Worm (Caenorhabditis elegans) whole organism, L1 larva: ENCODE results near the gene rpap-3.

ENCODE experiments used
- C04F5.9 ChIP-seq: sonication (generic microtip); optimal IDR thresholded peaks from 2 replicates; lab custom pipeline; 2016; ENCODE audit warnings: missing genetic modification characterization, missing compliant biosample characterization
- C16A3.4 ChIP-seq: fragments of 150-350 bp; optimal IDR thresholded peaks from 2 replicates; lab custom pipeline; 2014; ENCODE audit warnings: missing biosample characterization, missing genetic modification characterization
- C34B4.2 ChIP-seq: sonication (generic microtip); optimal IDR thresholded peaks from 2 replicates; lab custom pipeline; 2017; ENCODE audit warnings: mild to moderate bottlenecking, missing genetic modification characterization, missing compliant biosample characterization
- F16B12.6 ChIP-seq: fragments of 150-350 bp; optimal IDR thresholded peaks from 2 replicates; lab custom pipeline; 2014; ENCODE audit warnings: missing biosample characterization, missing genetic modification characterization
- Y116A8C.19 ChIP-seq: sonication (generic microtip); optimal IDR thresholded peaks from 2 replicates; lab custom pipeline; 2016; ENCODE audit warnings: missing compliant biosample characterization, missing genetic modification characterization, borderline replicate concordance
- alr-1 ChIP-seq: fragments of 200-800 bp; sonication (Bioruptor generic); optimal IDR thresholded peaks from 2 replicates; lab custom pipeline; 2018; ENCODE audit warnings: borderline replicate concordance, mild to moderate bottlenecking, missing genetic modification characterization, missing compliant biosample characterization
- aly-2 ChIP-seq: fragments of 150-350 bp; optimal IDR thresholded peaks from 2 replicates; lab custom pipeline; 2014; ENCODE audit warnings: missing biosample characterization, missing genetic modification characterization
- ceh-63 ChIP-seq: fragments of 200-800 bp; sonication (Bioruptor generic); optimal IDR thresholded peaks from 2 replicates; lab custom pipeline; 2018; ENCODE audit warnings: mild to moderate bottlenecking, missing genetic modification characterization, missing compliant biosample characterization
- ceh-90 ChIP-seq: sonication (generic microtip); optimal IDR thresholded peaks from 2 replicates; lab custom pipeline; 2016; ENCODE audit warnings: missing genetic modification characterization, missing compliant biosample characterization
- dpl-1 ChIP-seq, 3 experiments: fragments of 150-350 bp in 2 of 3; sonication (generic microtip) in 1 of 3; optimal IDR thresholded peaks; 2 replicates each; lab custom pipeline; 2014 to 2017; ENCODE audit warnings: missing biosample characterization in 3 of 3, missing genetic modification characterization in 3 of 3, missing genetic modification reagents in 3 of 3
- dsc-1 ChIP-seq: sonication (generic microtip); optimal IDR thresholded peaks from 2 replicates; lab custom pipeline; 2016; ENCODE audit warnings: mild to moderate bottlenecking, missing genetic modification characterization, missing compliant biosample characterization
- efl-1 ChIP-seq, 4 experiments: fragments of 150-350 bp; optimal IDR thresholded peaks in 3 of 4; peaks in 1 of 4; 1 replicate in 1 of 4; 2 replicates in 3 of 4; lab custom pipeline; 2014; ENCODE audit warnings: missing biosample characterization in 2 of 4, missing genetic modification characterization in 2 of 4, missing genetic modification reagents in 2 of 4
- elt-2 ChIP-seq: sonication (generic microtip); optimal IDR thresholded peaks from 2 replicates; lab custom pipeline; 2016; ENCODE audit warnings: missing genetic modification characterization, mild to moderate bottlenecking, inconsistent platforms, missing compliant biosample characterization, missing genetic modification reagents
- elt-3 ChIP-seq, 6 experiments: fragments of 150-350 bp in 1 of 6; sonication (generic microtip); optimal IDR thresholded peaks; 2 replicates each; lab custom pipeline; 2017 to 2018; ENCODE audit warnings: missing biosample characterization in 6 of 6, missing genetic modification characterization in 6 of 6, inconsistent platforms in 1 of 6
- ets-5 ChIP-seq: fragments of 200-800 bp; sonication (Bioruptor generic); IDR thresholded peaks from 2 replicates; pipeline ENCODE4 v1.3.6; 2022; ENCODE audit warnings: missing genetic modification characterization, missing compliant biosample characterization
- fkh-10 ChIP-seq: sonication (generic microtip); optimal IDR thresholded peaks from 2 replicates; lab custom pipeline; 2017; ENCODE audit warnings: missing biosample characterization, missing genetic modification reagents, missing genetic modification characterization
- fkh-4 ChIP-seq: sonication (generic microtip); optimal IDR thresholded peaks from 2 replicates; lab custom pipeline; 2016; ENCODE audit warnings: missing compliant biosample characterization, missing genetic modification characterization, borderline replicate concordance
- fos-1 ChIP-seq: fragments of 150-350 bp; optimal IDR thresholded peaks from 2 replicates; lab custom pipeline; 2014; ENCODE audit warnings: missing biosample characterization, missing genetic modification characterization
- hlh-17 ChIP-seq: fragments of 200-800 bp; sonication (Bioruptor generic); optimal IDR thresholded peaks from 2 replicates; lab custom pipeline; 2018; ENCODE audit warnings: missing genetic modification characterization, mild to moderate bottlenecking, missing compliant biosample characterization, moderate library complexity, borderline replicate concordance
- hpl-2 ChIP-seq: fragments of 150-350 bp; optimal IDR thresholded peaks from 2 replicates; lab custom pipeline; 2014; ENCODE audit warnings: missing biosample characterization, missing genetic modification reagents, missing genetic modification characterization
- irx-1 ChIP-seq: sonication (generic microtip); optimal IDR thresholded peaks from 2 replicates; lab custom pipeline; 2016; ENCODE audit warnings: missing genetic modification characterization, missing compliant biosample characterization
- lin-14 ChIP-seq: fragments of 200-800 bp; sonication (Bioruptor generic); optimal IDR thresholded peaks from 2 replicates; lab custom pipeline; 2018; ENCODE audit warnings: mild to moderate bottlenecking, missing genetic modification characterization, moderate library complexity, missing compliant biosample characterization
- lin-15B ChIP-seq: fragments of 150-350 bp; sonication (generic microtip); optimal IDR thresholded peaks from 3 replicates; lab custom pipeline; 2014; ENCODE audit warnings: missing biosample characterization, missing genetic modification characterization
- lin-35 ChIP-seq, 2 experiments: fragments of 150-350 bp; optimal IDR thresholded peaks; 2 replicates each; lab custom pipeline; 2014; ENCODE audit warnings: missing biosample characterization in 2 of 2, missing genetic modification characterization in 2 of 2, missing genetic modification reagents in 2 of 2
- lin-39 ChIP-seq: fragments of 150-350 bp; optimal IDR thresholded peaks from 2 replicates; lab custom pipeline; 2014; ENCODE audit warnings: missing biosample characterization, missing genetic modification reagents, missing genetic modification characterization
- lsy-2 ChIP-seq, 2 experiments: fragments of 150-350 bp; optimal IDR thresholded peaks; 2 replicates each; lab custom pipeline; 2014; ENCODE audit warnings: missing biosample characterization in 2 of 2, missing genetic modification characterization in 2 of 2
- mdl-1 ChIP-seq, 2 experiments: fragments of 150-350 bp; optimal IDR thresholded peaks; 2 replicates each; lab custom pipeline; 2014 to 2017; ENCODE audit warnings: missing biosample characterization in 2 of 2, missing genetic modification characterization in 2 of 2, inconsistent platforms in 1 of 2
- mep-1 ChIP-seq: fragments of 150-350 bp; optimal IDR thresholded peaks from 2 replicates; lab custom pipeline; 2014; ENCODE audit warnings: missing biosample characterization, missing genetic modification characterization
- nhr-11 ChIP-seq: fragments of 150-350 bp; optimal IDR thresholded peaks from 2 replicates; lab custom pipeline; 2014; ENCODE audit warnings: missing biosample characterization, missing genetic modification characterization
- nhr-12 ChIP-seq: sonication (generic microtip); optimal IDR thresholded peaks from 2 replicates; lab custom pipeline; 2017; ENCODE audit warnings: missing biosample characterization, missing genetic modification characterization
- nhr-19 ChIP-seq: fragments of 200-800 bp; sonication (Bioruptor generic); conservative IDR thresholded peaks from 2 replicates; pipeline ENCODE4 v1.3.6; 2022; ENCODE audit warnings: missing genetic modification characterization, missing compliant biosample characterization
- nhr-20 ChIP-seq: sonication (generic microtip); optimal IDR thresholded peaks from 2 replicates; lab custom pipeline; 2016; ENCODE audit warnings: mild to moderate bottlenecking, missing genetic modification characterization, missing compliant biosample characterization
- nhr-28 ChIP-seq: fragments of 150-350 bp; optimal IDR thresholded peaks from 2 replicates; lab custom pipeline; 2014; ENCODE audit warnings: missing biosample characterization, missing genetic modification characterization
- nhr-47 ChIP-seq: sonication (generic microtip); optimal IDR thresholded peaks from 2 replicates; lab custom pipeline; 2016; ENCODE audit warnings: mild to moderate bottlenecking, missing genetic modification characterization, moderate library complexity, missing compliant biosample characterization
- nhr-71 ChIP-seq: sonication (generic microtip); optimal IDR thresholded peaks from 2 replicates; lab custom pipeline; 2016; ENCODE audit warnings: mild to moderate bottlenecking, missing genetic modification characterization, moderate library complexity, missing compliant biosample characterization
- nhr-77 ChIP-seq: fragments of 150-350 bp; optimal IDR thresholded peaks from 2 replicates; lab custom pipeline; 2014; ENCODE audit warnings: missing biosample characterization, missing genetic modification characterization
- nhr-84 ChIP-seq: sonication (generic microtip); optimal IDR thresholded peaks from 2 replicates; lab custom pipeline; 2017; ENCODE audit warnings: missing biosample characterization, missing genetic modification characterization
- nhr-85 ChIP-seq: sonication (generic microtip); peaks from one replicate; lab custom pipeline; 2016; ENCODE audit warnings: missing genetic modification characterization, inconsistent platforms, missing compliant biosample characterization
- pag-3 ChIP-seq: sonication (generic microtip); optimal IDR thresholded peaks from 2 replicates; lab custom pipeline; 2017; ENCODE audit warnings: missing genetic modification characterization, mild to moderate bottlenecking, missing compliant biosample characterization, antibody characterized with exemption, borderline replicate concordance; ENCODE audit not compliant: insufficient read depth
- pax-3 ChIP-seq: fragments of 200-800 bp; sonication (Bioruptor generic); optimal IDR thresholded peaks from 2 replicates; lab custom pipeline; 2018; ENCODE audit warnings: mild to moderate bottlenecking, missing genetic modification characterization, moderate library complexity, missing compliant biosample characterization
- pqm-1 ChIP-seq: sonication (generic microtip); optimal IDR thresholded peaks from 3 replicates; lab custom pipeline; 2017; ENCODE audit warnings: missing biosample characterization, missing genetic modification characterization
- skn-1 ChIP-seq: fragments of 150-350 bp; optimal IDR thresholded peaks from 2 replicates; lab custom pipeline; 2014; ENCODE audit warnings: missing biosample characterization, missing genetic modification characterization
- sptf-1 ChIP-seq: fragments of 150-350 bp; optimal IDR thresholded peaks from 2 replicates; lab custom pipeline; 2014; ENCODE audit warnings: missing biosample characterization, missing genetic modification characterization
- sup-37 ChIP-seq: fragments of 200-800 bp; sonication (Bioruptor generic); optimal IDR thresholded peaks from 2 replicates; lab custom pipeline; 2018; ENCODE audit warnings: mild to moderate bottlenecking, missing genetic modification characterization, missing compliant biosample characterization
- tbx-2 ChIP-seq: sonication (generic microtip); optimal IDR thresholded peaks from 2 replicates; lab custom pipeline; 2016; ENCODE audit warnings: missing genetic modification characterization, missing compliant biosample characterization
- unc-130 ChIP-seq: fragments of 150-350 bp; optimal IDR thresholded peaks from 2 replicates; lab custom pipeline; 2017; ENCODE audit warnings: missing biosample characterization, missing genetic modification characterization, inconsistent platforms
- unc-30 ChIP-seq: sonication (generic microtip); optimal IDR thresholded peaks from 2 replicates; lab custom pipeline; 2017; ENCODE audit warnings: missing biosample characterization, missing genetic modification characterization
- unc-86 ChIP-seq: sonication (generic microtip); optimal IDR thresholded peaks from 2 replicates; lab custom pipeline; 2016; ENCODE audit warnings: missing genetic modification characterization, missing compliant biosample characterization
- unc-98 ChIP-seq: fragments of 200-800 bp; sonication (Bioruptor generic); IDR thresholded peaks from 2 replicates; pipeline ENCODE4 v1.3.6; 2022; ENCODE audit warnings: missing genetic modification characterization, missing compliant biosample characterization
- xbp-1 ChIP-seq: sonication (generic microtip); optimal IDR thresholded peaks from 2 replicates; lab custom pipeline; 2016; ENCODE audit warnings: missing genetic modification characterization, missing compliant biosample characterization
- zag-1 ChIP-seq: fragments of 150-350 bp; optimal IDR thresholded peaks from 2 replicates; lab custom pipeline; 2014; ENCODE audit warnings: missing biosample characterization, missing genetic modification characterization
- zip-4 ChIP-seq: fragments of 200-800 bp; sonication (Bioruptor generic); optimal IDR thresholded peaks from 2 replicates; lab custom pipeline; 2018; ENCODE audit warnings: mild to moderate bottlenecking, missing genetic modification characterization, moderate library complexity, missing compliant biosample characterization
- ztf-4 ChIP-seq: fragments of 150-350 bp; optimal IDR thresholded peaks from 2 replicates; lab custom pipeline; 2014; ENCODE audit warnings: missing biosample characterization, missing genetic modification characterization

rpap-3 gene

ce11 chrIV:7789521-7789949 is 10.8 kb upstream of the rpap-3 start, which contains the start of gene imp-3:
imp-3 (minus strand) TSS chrIV:7789613.
- TF ChIP-seq unc-30 (no peak), ceh-90 (tag; lab: Kevin White, UChicago) (no peak), ceh-63 (GFP tag; lab: Kevin White, UChicago) (no peak), fkh-4 (tag; lab: Kevin White, UChicago) (no peak), lin-14 (GFP tag; lab: Kevin White, UChicago) (peak; percentile 71), sup-37 (GFP tag; lab: Kevin White, UChicago) (no peak), F16B12.6 (tag; lab: Kevin White, UChicago) (no peak), fos-1 (tag; lab: Kevin White, UChicago) (no peak), tbx-2 (tag; lab: Kevin White, UChicago) (peak; percentile 37), efl-1 (optimal IDR thresholded peaks at IDR 0.05; lab: Kevin White, UChicago) (peak; percentile 26 to 42), efl-1 (GFP tag; optimal IDR thresholded peaks at IDR 0.05 in 1 of 2; lab: Kevin White, UChicago) (peak; percentile 21 to 95), skn-1 (tag; lab: Kevin White, UChicago) (no peak), xbp-1 (peak; percentile 7), nhr-77 (no peak), mdl-1 (tag; optimal IDR thresholded peaks at IDR 0.05; lab: Kevin White, UChicago) (peak in 1 of 2 experiments; percentile 78), nhr-71 (peak; percentile 65), pqm-1 (tag; lab: Kevin White, UChicago) (no peak), dsc-1 (tag; lab: Kevin White, UChicago) (peak; percentile 18), nhr-19 (GFP tag; lab: Robert Waterston, UW) (0 out of 2 replicates have a peak, but pooled peaks have one; percentile 11), nhr-11 (no peak), pax-3 (tag; lab: Kevin White, UChicago) (no peak), unc-98 (GFP tag; lab: Robert Waterston, UW) (no peak), ets-5 (GFP tag; lab: Robert Waterston, UW) (no peak), fkh-10 (no peak), nhr-85 (peak; percentile 40), lin-39 (tag; lab: Kevin White, UChicago) (no peak), unc-86 (tag; lab: Kevin White, UChicago) (no peak), lin-15B (tag; lab: Kevin White, UChicago) (no peak), elt-3 (tag; optimal IDR thresholded peaks at IDR 0.05; lab: Kevin White, UChicago) (peak in 3 of 6 experiments; percentile 12 to 56 (median 15)), lin-35 (GFP tag; optimal IDR thresholded peaks at IDR 0.05; lab: Kevin White, UChicago) (peak; percentile 13 to 62), Y116A8C.19 (tag; lab: Kevin White, UChicago) (no peak), hpl-2 (GFP tag; lab: Kevin White, UChicago) (no peak), nhr-28 (tag; lab: Kevin White, UChicago) (no peak), sptf-1 (no peak), lsy-2 (tag; optimal IDR thresholded peaks at IDR 0.05; lab: Kevin White, UChicago) (peak; percentile 55 to 60), dpl-1 (GFP tag; optimal IDR thresholded peaks at IDR 0.05; lab: Kevin White, UChicago) (peak in 2 of 3 experiments; percentile 31 to 41), pag-3 (tag; lab: Kevin White, UChicago) (no peak), zag-1 (tag; lab: Kevin White, UChicago) (no peak), alr-1 (tag; lab: Kevin White, UChicago) (no peak), hlh-17 (GFP tag; lab: Kevin White, UChicago) (no peak), unc-130 (tag; lab: Kevin White, UChicago) (peak; percentile 32), nhr-20 (tag; lab: Kevin White, UChicago) (peak; percentile 46), mep-1 (tag; lab: Kevin White, UChicago) (no peak), nhr-84 (tag; lab: Kevin White, UChicago) (no peak), ztf-4 (tag; lab: Kevin White, UChicago) (peak; percentile 36), nhr-47 (tag; lab: Kevin White, UChicago) (peak; percentile 66), aly-2 (tag; lab: Kevin White, UChicago) (peak; percentile 16), C34B4.2 (tag; lab: Kevin White, UChicago) (no peak), elt-2 (tag; lab: Kevin White, UChicago) (peak; percentile 6), nhr-12 (tag; lab: Kevin White, UChicago) (no peak), C16A3.4 (no peak), irx-1 (tag; lab: Kevin White, UChicago) (peak; percentile 18), zip-4 (GFP tag; lab: Kevin White, UChicago) (no peak), C04F5.9 (tag; lab: Kevin White, UChicago) (no peak)
